Worm (Caenorhabditis elegans): Measurements from ENCODE around the gene basl-1.

ce11 chrIII:5629225-5629624, 14.5 kb downstream of the basl-1 start:
- TF ChIP-seq Y53G8AR.9 (GFP tag; conservative IDR thresholded peaks at IDR 0.05): no peak
- no peak for TF ChIP-seq zfh-2 (GFP tag; conservative IDR thresholded peaks at IDR 0.05)
- TF ChIP-seq dpff-1 (tag; optimal IDR thresholded peaks at IDR 0.05): no peak
- TF ChIP-seq unc-62 (GFP tag; optimal IDR thresholded peaks at IDR 0.05): no peak
- TF ChIP-seq pha-4 (tag; optimal IDR thresholded peaks at IDR 0.05): no peak
- no peak for TF ChIP-seq sptf-2 (GFP tag; optimal IDR thresholded peaks at IDR 0.05)

All from whole organism, young adult.